Fruit fly (Drosophila melanogaster) whole organism, embryonic: ENCODE results near the gene CG13898.
A peak's percentile ranks its signal among the peaks of the same experiment; 100 is the strongest.

Source experiments
- Antp ChIP-seq: fragments of 200-800 bp; sonication (Bioruptor generic); optimal IDR thresholded peaks from 3 replicates; lab custom pipeline; 2016; ENCODE audit warnings: missing biosample characterization, missing genetic modification characterization
- Atf6 ChIP-seq: fragments of 200-800 bp; sonication (Bioruptor generic); IDR thresholded peaks from 2 replicates; pipeline ENCODE4 v1.3.6; 2022; ENCODE audit warnings: missing biosample characterization, missing genetic modification characterization
- Bteb2 ChIP-seq: fragments of 200-800 bp; sonication (Bioruptor generic); optimal IDR thresholded peaks from 2 replicates; lab custom pipeline; 2016; ENCODE audit warnings: missing biosample characterization, missing genetic modification characterization
- CG11093 ChIP-seq: fragments of 200-800 bp; sonication (Bioruptor generic); IDR thresholded peaks from 3 replicates; pipeline ENCODE4 v1.3.6; 2022; ENCODE audit warnings: missing biosample characterization, missing genetic modification characterization
- CG12155 ChIP-seq: fragments of 200-800 bp; sonication (Bioruptor generic); optimal IDR thresholded peaks from 3 replicates; lab custom pipeline; 2016; ENCODE audit warnings: missing biosample characterization, missing genetic modification characterization
- CG15601 ChIP-seq: fragments of 200-800 bp; sonication (Bioruptor generic); optimal IDR thresholded peaks from 3 replicates; lab custom pipeline; 2019; ENCODE audit warnings: missing biosample characterization, mild to moderate bottlenecking, missing genetic modification characterization, moderate library complexity
- CG17802 ChIP-seq: fragments of 200-800 bp; sonication (Bioruptor generic); optimal IDR thresholded peaks from 2 replicates; lab custom pipeline; 2018; ENCODE audit warnings: missing biosample characterization, mild to moderate bottlenecking, missing genetic modification characterization, moderate library complexity
- CG2116 ChIP-seq: fragments of 200-800 bp; sonication (Bioruptor generic); optimal IDR thresholded peaks from 3 replicates; lab custom pipeline; 2018; ENCODE audit warnings: missing biosample characterization, mild to moderate bottlenecking, missing genetic modification characterization
- CG2129 ChIP-seq: fragments of 200-800 bp; sonication (Bioruptor generic); IDR thresholded peaks from 2 replicates; pipeline ENCODE4 v1.3.6; 2022; ENCODE audit warnings: missing biosample characterization, missing genetic modification characterization; ENCODE audit not compliant: partially characterized antibody
- CG2199 ChIP-seq: fragments of 200-800 bp; sonication (Bioruptor generic); IDR thresholded peaks from 3 replicates; pipeline ENCODE4 v1.3.6; 2022; ENCODE audit warnings: missing biosample characterization, missing genetic modification characterization
- CG2889 ChIP-seq: fragments of 200-800 bp; sonication (Bioruptor generic); IDR thresholded peaks from 3 replicates; pipeline ENCODE4 v1.3.6; 2022; ENCODE audit warnings: missing biosample characterization, missing genetic modification characterization
- CG31224 ChIP-seq: fragments of 200-800 bp; sonication (Bioruptor generic); IDR thresholded peaks from 2 replicates; pipeline ENCODE4 v1.3.6; 2022; ENCODE audit warnings: missing biosample characterization, missing genetic modification characterization
- CG4282 ChIP-seq: fragments of 200-800 bp; sonication (Bioruptor generic); optimal IDR thresholded peaks from 2 replicates; lab custom pipeline; 2016; ENCODE audit warnings: missing biosample characterization, missing genetic modification characterization
- CG6654 ChIP-seq: fragments of 200-800 bp; sonication (Bioruptor generic); optimal IDR thresholded peaks from 2 replicates; lab custom pipeline; 2017; ENCODE audit warnings: missing biosample characterization, mild to moderate bottlenecking, missing genetic modification characterization
- CG7786 ChIP-seq: fragments of 200-800 bp; sonication (Bioruptor generic); optimal IDR thresholded peaks from 2 replicates; lab custom pipeline; 2016; ENCODE audit warnings: missing biosample characterization, missing genetic modification characterization
- CG8388 ChIP-seq: fragments of 200-800 bp; sonication (Bioruptor generic); optimal IDR thresholded peaks from 2 replicates; lab custom pipeline; 2019; ENCODE audit warnings: missing biosample characterization, mild to moderate bottlenecking, missing genetic modification characterization, moderate library complexity
- CG8944 ChIP-seq: fragments of 200-800 bp; sonication (Bioruptor generic); optimal IDR thresholded peaks from 3 replicates; lab custom pipeline; 2016; ENCODE audit warnings: missing biosample characterization, missing genetic modification characterization
- CTCF ChIP-seq: fragments of 200-800 bp; sonication (Bioruptor generic); optimal IDR thresholded peaks from 2 replicates; lab custom pipeline; 2017; ENCODE audit warnings: missing biosample characterization, mild to moderate bottlenecking, missing genetic modification characterization, moderate library complexity
- Chrac-16 ChIP-seq: fragments of 200-800 bp; sonication (Bioruptor generic); optimal IDR thresholded peaks from 3 replicates; lab custom pipeline; 2016; ENCODE audit warnings: missing biosample characterization, missing genetic modification characterization
- Dll ChIP-seq: fragments of 200-800 bp; sonication (Bioruptor generic); IDR thresholded peaks from 4 replicates; pipeline ENCODE4 v1.3.6; 2022; ENCODE audit warnings: missing biosample characterization, missing genetic modification characterization; ENCODE audit not compliant: partially characterized antibody
- E2f2 ChIP-seq: fragments of 200-800 bp; sonication (Bioruptor generic); IDR thresholded peaks from 2 replicates; pipeline ENCODE4 v1.3.6; 2022; ENCODE audit warnings: missing biosample characterization, missing genetic modification characterization
- HHEX ChIP-seq: fragments of 200-800 bp; sonication (Bioruptor generic); optimal IDR thresholded peaks from 3 replicates; lab custom pipeline; 2017; ENCODE audit warnings: missing biosample characterization, mild to moderate bottlenecking, missing genetic modification characterization, missing genetic modification reagents
- HmgZ ChIP-seq: fragments of 200-800 bp; sonication (Bioruptor generic); optimal IDR thresholded peaks from 2 replicates; lab custom pipeline; 2018; ENCODE audit warnings: missing biosample characterization, mild to moderate bottlenecking, missing genetic modification characterization
- Hr51 ChIP-seq, 2 experiments: fragments of 200-800 bp; sonication (Bioruptor generic); optimal IDR thresholded peaks; 2 replicates in 1 of 2; 3 replicates in 1 of 2; lab custom pipeline; 2016 to 2018; ENCODE audit warnings: missing biosample characterization in 2 of 2, missing genetic modification characterization in 2 of 2, mild to moderate bottlenecking in 1 of 2, moderate library complexity in 1 of 2
- Myb ChIP-seq: fragments of 200-800 bp; sonication (Bioruptor generic); optimal IDR thresholded peaks from 2 replicates; lab custom pipeline; 2016; ENCODE audit warnings: missing biosample characterization, missing genetic modification characterization
- NC2β ChIP-seq: fragments of 200-800 bp; sonication (Bioruptor generic); optimal IDR thresholded peaks from 2 replicates; lab custom pipeline; 2016; ENCODE audit warnings: missing biosample characterization, missing genetic modification characterization
- NK7.1 ChIP-seq: fragments of 200-800 bp; sonication (Bioruptor generic); optimal IDR thresholded peaks from 3 replicates; lab custom pipeline; 2016; ENCODE audit warnings: missing biosample characterization, missing genetic modification characterization
- Nf-YB ChIP-seq: fragments of 200-800 bp; sonication (Bioruptor generic); optimal IDR thresholded peaks from 3 replicates; lab custom pipeline; 2019; ENCODE audit warnings: missing biosample characterization, mild to moderate bottlenecking, missing genetic modification characterization, moderate library complexity
- Optix ChIP-seq: fragments of 200-800 bp; sonication (Bioruptor generic); IDR thresholded peaks from 3 replicates; pipeline ENCODE4 v1.3.6; 2022; ENCODE audit warnings: missing biosample characterization, missing genetic modification characterization
- PHDP ChIP-seq: fragments of 200-800 bp; sonication (Bioruptor generic); optimal IDR thresholded peaks from 3 replicates; lab custom pipeline; 2018; ENCODE audit warnings: missing biosample characterization, mild to moderate bottlenecking, missing genetic modification characterization, moderate library complexity
- ab ChIP-seq: fragments of 200-800 bp; sonication (Bioruptor generic); optimal IDR thresholded peaks from 2 replicates; lab custom pipeline; 2016; ENCODE audit warnings: missing biosample characterization, missing genetic modification characterization
- abd-A ChIP-seq: fragments of 200-800 bp; sonication (Bioruptor generic); optimal IDR thresholded peaks from 3 replicates; lab custom pipeline; 2019; ENCODE audit warnings: missing biosample characterization, mild to moderate bottlenecking, missing genetic modification characterization, moderate library complexity
- ap ChIP-seq: fragments of 200-800 bp; sonication (Bioruptor generic); IDR thresholded peaks from 2 replicates; pipeline ENCODE4 v1.3.6; 2022; ENCODE audit warnings: missing biosample characterization, missing genetic modification characterization
- az2 ChIP-seq: fragments of 200-800 bp; sonication (Bioruptor generic); optimal IDR thresholded peaks from 3 replicates; lab custom pipeline; 2016; ENCODE audit warnings: missing biosample characterization, missing genetic modification characterization
- crp ChIP-seq, 2 experiments: fragments of 200-800 bp; sonication (Bioruptor generic); optimal IDR thresholded peaks; 2 replicates in 1 of 2; 3 replicates in 1 of 2; lab custom pipeline; 2017; ENCODE audit warnings: missing biosample characterization in 2 of 2, missing genetic modification characterization in 2 of 2, mild to moderate bottlenecking in 1 of 2, moderate library complexity in 1 of 2
- dati ChIP-seq: fragments of 200-800 bp; sonication (Bioruptor generic); IDR thresholded peaks from 2 replicates; pipeline ENCODE4 v1.3.6; 2022; ENCODE audit warnings: missing biosample characterization, missing genetic modification characterization
- emc ChIP-seq: fragments of 200-800 bp; sonication (Bioruptor generic); optimal IDR thresholded peaks from 2 replicates; lab custom pipeline; 2016; ENCODE audit warnings: missing biosample characterization, missing genetic modification characterization
- gce ChIP-seq: fragments of 200-800 bp; sonication (Bioruptor generic); IDR thresholded peaks from 3 replicates; pipeline ENCODE4 v1.3.6; 2022; ENCODE audit warnings: missing biosample characterization, missing genetic modification characterization
- lab ChIP-seq: fragments of 200-800 bp; sonication (Bioruptor generic); optimal IDR thresholded peaks from 3 replicates; lab custom pipeline; 2017; ENCODE audit warnings: missing biosample characterization, missing genetic modification characterization, mild to moderate bottlenecking, moderate library complexity, missing genetic modification reagents
- luna ChIP-seq: fragments of 200-800 bp; sonication (Bioruptor generic); optimal IDR thresholded peaks from 2 replicates; lab custom pipeline; 2016; ENCODE audit warnings: missing biosample characterization, missing genetic modification characterization
- mam ChIP-seq: fragments of 200-800 bp; sonication (Bioruptor generic); optimal IDR thresholded peaks from 3 replicates; lab custom pipeline; 2016; ENCODE audit warnings: missing biosample characterization, missing genetic modification characterization
- psq ChIP-seq: fragments of 200-800 bp; sonication (Bioruptor generic); optimal IDR thresholded peaks from 2 replicates; lab custom pipeline; 2017; ENCODE audit warnings: missing biosample characterization, missing genetic modification characterization
- sens ChIP-seq: fragments of 200-800 bp; sonication (Bioruptor generic); peaks from one replicate; lab custom pipeline; 2016; ENCODE audit warnings: missing biosample characterization, missing genetic modification characterization
- shn ChIP-seq: fragments of 200-800 bp; sonication (Bioruptor generic); optimal IDR thresholded peaks from 3 replicates; lab custom pipeline; 2016; ENCODE audit warnings: missing biosample characterization, missing genetic modification characterization
- sisA ChIP-seq: fragments of 200-800 bp; sonication (Bioruptor generic); IDR thresholded peaks from 2 replicates; pipeline ENCODE4 v1.3.6; 2022; ENCODE audit warnings: missing biosample characterization, missing genetic modification characterization
- ssp ChIP-seq: fragments of 200-800 bp; sonication (Bioruptor generic); IDR thresholded peaks from 2 replicates; pipeline ENCODE4 v1.3.6; 2022; ENCODE audit warnings: missing biosample characterization, missing genetic modification characterization
- stc ChIP-seq: fragments of 200-800 bp; sonication (Bioruptor generic); IDR thresholded peaks from 2 replicates; pipeline ENCODE4 v1.3.6; 2022; ENCODE audit warnings: missing biosample characterization, missing genetic modification characterization
- trh ChIP-seq: fragments of 200-800 bp; sonication (Bioruptor generic); optimal IDR thresholded peaks from 2 replicates; lab custom pipeline; 2016; ENCODE audit warnings: missing biosample characterization, missing genetic modification characterization
- vnd ChIP-seq: fragments of 200-800 bp; sonication (Bioruptor generic); IDR thresholded peaks from 3 replicates; pipeline ENCODE4 v1.3.6; 2022; ENCODE audit warnings: missing biosample characterization, missing genetic modification characterization; ENCODE audit not compliant: partially characterized antibody
- wdn ChIP-seq: fragments of 200-800 bp; sonication (Bioruptor generic); IDR thresholded peaks from 2 replicates; pipeline ENCODE4 v1.3.6; 2022; ENCODE audit warnings: missing biosample characterization, missing genetic modification characterization

The CG13898 gene

DNA sequence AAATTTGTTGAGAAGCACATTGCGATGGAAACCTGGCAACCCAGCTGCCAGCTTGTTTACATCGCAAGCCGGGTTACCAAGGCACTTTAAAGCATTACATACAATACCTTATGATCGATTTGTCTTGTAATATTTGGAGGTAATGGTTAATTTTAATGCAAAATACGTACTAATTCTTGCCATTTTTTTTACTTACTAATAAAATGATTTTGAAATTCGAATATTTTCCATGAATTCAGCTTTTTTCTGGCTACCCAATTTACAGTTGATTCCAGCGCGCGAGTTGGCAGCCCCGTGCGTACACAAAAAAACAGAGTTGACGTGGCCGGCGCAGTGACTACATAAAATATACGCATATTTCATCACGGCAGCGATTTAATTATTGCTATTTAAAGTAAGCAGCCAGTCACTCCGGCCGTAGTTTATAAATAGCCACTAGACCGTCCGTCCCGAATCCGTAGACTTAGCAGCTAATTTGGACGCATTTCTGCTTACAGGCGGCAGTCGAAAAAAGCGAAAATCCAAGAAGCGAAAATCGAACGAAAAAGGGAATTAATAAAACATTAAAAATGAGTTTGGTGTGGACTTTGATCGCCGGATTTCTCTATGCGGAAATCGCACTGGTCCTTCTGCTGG lies 33.8 kb upstream of the CG13898 start, which contains the start of the genes CG13901 and CG13887 (continued):
- TF ChIP-seq vnd (GFP tag; lab: Robert Waterston, UW) (0 out of 3 replicates have a peak, but pooled peaks have one; percentile 32), Nf-YB (GFP tag; lab: Kevin White, UChicago) (peak; percentile 70), sisA (GFP tag; lab: Robert Waterston, UW) (peak; percentile 86), Atf6 (GFP tag; lab: Robert Waterston, UW) (peak; percentile 86), NC2β (GFP tag; lab: Kevin White, UChicago) (peak; percentile 81), Chrac-16 (GFP tag; lab: Kevin White, UChicago) (peak; percentile 94), CTCF (peak; percentile 54), wdn (GFP tag; lab: Robert Waterston, UW) (peak; percentile 79), CG31224 (peak; percentile 82), gce (peak; percentile 71; the same call in 2 of the 3 replicates), CG7786 (GFP tag; lab: Kevin White, UChicago) (peak; percentile 91), dati (GFP tag; lab: Robert Waterston, UW) (0 out of 2 replicates have a peak, but pooled peaks have one; percentile 52), HmgZ (peak; percentile 97), lab (peak; percentile 94), HHEX (peak; percentile 79), mam (peak; percentile 96), sens (GFP tag; lab: Kevin White, UChicago) (peak; percentile 99), luna (GFP tag; lab: Kevin White, UChicago) (peak; percentile 83), emc (GFP tag; lab: Kevin White, UChicago) (peak; percentile 85), shn (GFP tag; lab: Kevin White, UChicago) (peak; percentile 93), PHDP (peak; percentile 91), Myb (GFP tag; lab: Kevin White, UChicago) (peak; percentile 78), Bteb2 (peak; percentile 91), CG2199 (GFP tag; lab: Robert Waterston, UW) (0 out of 3 replicates have a peak, but pooled peaks have one; percentile 22), CG4282 (GFP tag; lab: Kevin White, UChicago) (peak; percentile 83), Dll (GFP tag; lab: Robert Waterston, UW) (peak; percentile 59; the same call in 2 of the 4 replicates), CG11093 (GFP tag; lab: Robert Waterston, UW) (peak; percentile 78), CG2129 (GFP tag; lab: Robert Waterston, UW) (no peak), CG17802 (tag; lab: Kevin White, UChicago) (peak; percentile 69), CG2116 (peak; percentile 87), CG2889 (GFP tag; lab: Robert Waterston, UW) (peak; percentile 80), Hr51 (GFP tag; optimal IDR thresholded peaks at IDR 0.05; lab: Kevin White, UChicago) (peak; percentile 91 to 93), CG8388 (GFP tag; lab: Kevin White, UChicago) (peak; percentile 83), Antp (GFP tag; lab: Kevin White, UChicago) (peak; percentile 90), trh (GFP tag; lab: Kevin White, UChicago) (peak; percentile 73), crp (GFP tag; optimal IDR thresholded peaks at IDR 0.05; lab: Kevin White, UChicago) (peak in 1 of 2 experiments; percentile 70), CG12155 (GFP tag; lab: Kevin White, UChicago) (peak; percentile 91), NK7.1 (GFP tag; lab: Kevin White, UChicago) (peak; percentile 77), stc (GFP tag; lab: Robert Waterston, UW) (peak; percentile 82), ssp (GFP tag; lab: Robert Waterston, UW) (peak; percentile 76), CG8944 (GFP tag; lab: Kevin White, UChicago) (peak; percentile 95), CG15601 (peak; percentile 90), E2f2 (GFP tag; lab: Robert Waterston, UW) (peak; percentile 81), az2 (GFP tag; lab: Kevin White, UChicago) (peak; percentile 91), CG6654 (GFP tag; lab: Kevin White, UChicago) (peak; percentile 45), Optix (GFP tag; lab: Robert Waterston, UW) (peak; percentile 78), abd-A (no peak), ap (peak; percentile 81), psq (GFP tag; lab: Kevin White, UChicago) (peak; percentile 80), ab (peak; percentile 55)
